Worm (Caenorhabditis elegans) whole organism, late embryonic: Measurements from ENCODE around the gene F56D6.11.

Experiments
- C38D4.7 ChIP-seq: fragments of 200-800 bp; sonication (Bioruptor generic); optimal IDR thresholded peaks from 2 replicates; lab custom pipeline; 2018; ENCODE audit warnings: mild to moderate bottlenecking, missing genetic modification characterization, moderate library complexity, missing compliant biosample characterization
- F13H6.1 ChIP-seq: sonication (generic microtip); optimal IDR thresholded peaks from 2 replicates; lab custom pipeline; 2016; ENCODE audit warnings: missing genetic modification characterization, missing compliant biosample characterization
- K09A11.1 ChIP-seq: sonication (generic microtip); optimal IDR thresholded peaks from 2 replicates; lab custom pipeline; 2017; ENCODE audit warnings: antibody characterized with exemption, mild to moderate bottlenecking, missing genetic modification characterization, missing compliant biosample characterization; ENCODE audit not compliant: insufficient read depth
- Y22D7AL.16 ChIP-seq: sonication (generic microtip); optimal IDR thresholded peaks from 2 replicates; lab custom pipeline; 2016; ENCODE audit warnings: missing genetic modification characterization, missing compliant biosample characterization
- ceh-14 ChIP-seq: sonication (generic microtip); optimal IDR thresholded peaks from 2 replicates; lab custom pipeline; 2016; ENCODE audit warnings: missing genotype, missing genetic modification characterization, missing compliant biosample characterization
- ceh-18 ChIP-seq: sonication (generic microtip); optimal IDR thresholded peaks from 2 replicates; lab custom pipeline; 2016; ENCODE audit warnings: missing genetic modification characterization, missing compliant biosample characterization
- ceh-19 ChIP-seq: fragments of 200-800 bp; sonication (Bioruptor generic); optimal IDR thresholded peaks from 2 replicates; lab custom pipeline; 2018; ENCODE audit warnings: mild to moderate bottlenecking, missing genetic modification characterization, missing compliant biosample characterization
- ceh-2 ChIP-seq: sonication (generic microtip); optimal IDR thresholded peaks from 2 replicates; lab custom pipeline; 2016; ENCODE audit warnings: missing genotype, missing genetic modification characterization, missing compliant biosample characterization
- ceh-22 ChIP-seq: sonication (generic microtip); optimal IDR thresholded peaks from 2 replicates; lab custom pipeline; 2017; ENCODE audit warnings: missing biosample characterization, missing genetic modification characterization
- ceh-24 ChIP-seq: sonication (generic microtip); optimal IDR thresholded peaks from 2 replicates; lab custom pipeline; 2016; ENCODE audit warnings: mild to moderate bottlenecking, missing genetic modification characterization, missing compliant biosample characterization
- ceh-30 ChIP-seq: fragments of 150-350 bp; optimal IDR thresholded peaks from 2 replicates; lab custom pipeline; 2014; ENCODE audit warnings: missing biosample characterization, missing genetic modification characterization
- ceh-6 ChIP-seq: fragments of 200-800 bp; sonication (Bioruptor generic); optimal IDR thresholded peaks from 2 replicates; lab custom pipeline; 2018; ENCODE audit warnings: mild to moderate bottlenecking, missing genetic modification characterization, missing compliant biosample characterization
- ceh-9 ChIP-seq: sonication (generic microtip); optimal IDR thresholded peaks from 2 replicates; lab custom pipeline; 2016; ENCODE audit warnings: mild to moderate bottlenecking, missing genetic modification characterization, inconsistent platforms, missing compliant biosample characterization
- che-1 ChIP-seq: sonication (generic microtip); optimal IDR thresholded peaks from 2 replicates; lab custom pipeline; 2016; ENCODE audit warnings: mild to moderate bottlenecking, missing genetic modification characterization, missing compliant biosample characterization
- dve-1 ChIP-seq: sonication (generic microtip); optimal IDR thresholded peaks from 2 replicates; lab custom pipeline; 2017; ENCODE audit warnings: antibody characterized with exemption, mild to moderate bottlenecking, missing genetic modification characterization, missing compliant biosample characterization
- elt-4 ChIP-seq: sonication (generic microtip); optimal IDR thresholded peaks from 2 replicates; lab custom pipeline; 2016; ENCODE audit warnings: missing genetic modification characterization, missing compliant biosample characterization
- ets-4 ChIP-seq: sonication (generic microtip); optimal IDR thresholded peaks from 2 replicates; lab custom pipeline; 2016; ENCODE audit warnings: missing genetic modification characterization, missing compliant biosample characterization
- fax-1 ChIP-seq: sonication (generic microtip); optimal IDR thresholded peaks from 2 replicates; lab custom pipeline; 2016; ENCODE audit warnings: missing genotype, missing genetic modification characterization, missing compliant biosample characterization
- fkh-10 ChIP-seq: fragments of 150-350 bp; optimal IDR thresholded peaks from 2 replicates; lab custom pipeline; 2014; ENCODE audit warnings: missing biosample characterization, missing genetic modification reagents, missing genetic modification characterization
- fkh-6 ChIP-seq: sonication (generic microtip); optimal IDR thresholded peaks from 2 replicates; lab custom pipeline; 2016; ENCODE audit warnings: missing genetic modification characterization, missing compliant biosample characterization
- hlh-13 ChIP-seq: fragments of 200-800 bp; sonication (Bioruptor generic); optimal IDR thresholded peaks from 2 replicates; lab custom pipeline; 2018; ENCODE audit warnings: mild to moderate bottlenecking, missing genetic modification characterization, missing compliant biosample characterization
- hlh-15 ChIP-seq: sonication (generic microtip); optimal IDR thresholded peaks from 2 replicates; lab custom pipeline; 2016; ENCODE audit warnings: missing genetic modification characterization, missing compliant biosample characterization
- hlh-30 ChIP-seq: sonication (generic microtip); optimal IDR thresholded peaks from 2 replicates; lab custom pipeline; 2017; ENCODE audit warnings: antibody characterized with exemption, missing genetic modification characterization, missing compliant biosample characterization; ENCODE audit not compliant: insufficient read depth
- lim-6 ChIP-seq: sonication (generic microtip); optimal IDR thresholded peaks from 2 replicates; lab custom pipeline; 2016; ENCODE audit warnings: missing genetic modification characterization, missing compliant biosample characterization
- mec-3 ChIP-seq: sonication (generic microtip); optimal IDR thresholded peaks from 2 replicates; lab custom pipeline; 2016; ENCODE audit warnings: borderline replicate concordance, missing genetic modification characterization, missing compliant biosample characterization
- odd-2 ChIP-seq: sonication (generic microtip); optimal IDR thresholded peaks from 2 replicates; lab custom pipeline; 2017; ENCODE audit warnings: antibody characterized with exemption, mild to moderate bottlenecking, missing genetic modification characterization, missing compliant biosample characterization
- pha-2 ChIP-seq: sonication (generic microtip); optimal IDR thresholded peaks from 2 replicates; lab custom pipeline; 2017; ENCODE audit warnings: mild to moderate bottlenecking, missing genetic modification characterization, missing compliant biosample characterization
- pqm-1 ChIP-seq: sonication (generic microtip); optimal IDR thresholded peaks from 2 replicates; lab custom pipeline; 2016; ENCODE audit warnings: missing genetic modification characterization, missing compliant biosample characterization
- pros-1 ChIP-seq: fragments of 150-350 bp; optimal IDR thresholded peaks from 2 replicates; lab custom pipeline; 2014; ENCODE audit warnings: missing biosample characterization, missing genetic modification reagents, missing genetic modification characterization
- ref-2 ChIP-seq: sonication (generic microtip); optimal IDR thresholded peaks from 2 replicates; lab custom pipeline; 2016; ENCODE audit warnings: missing genetic modification characterization, missing compliant biosample characterization
- sox-2 ChIP-seq: fragments of 200-800 bp; sonication (Bioruptor generic); IDR thresholded peaks from 2 replicates; pipeline ENCODE4 v1.3.6; 2022; ENCODE audit warnings: missing genetic modification reagents, missing genetic modification characterization, missing compliant biosample characterization
- sox-4 ChIP-seq: sonication (generic microtip); optimal IDR thresholded peaks from 2 replicates; lab custom pipeline; 2017; ENCODE audit warnings: mild to moderate bottlenecking, missing genetic modification characterization, inconsistent platforms, missing compliant biosample characterization
- syd-9 ChIP-seq: sonication (generic microtip); optimal IDR thresholded peaks from 2 replicates; lab custom pipeline; 2016; ENCODE audit warnings: mild to moderate bottlenecking, missing genetic modification characterization, moderate library complexity, missing compliant biosample characterization
- tbx-2 ChIP-seq: sonication (generic microtip); optimal IDR thresholded peaks from 2 replicates; lab custom pipeline; 2016; ENCODE audit warnings: missing genetic modification characterization, missing compliant biosample characterization
- tbx-7 ChIP-seq: sonication (generic microtip); optimal IDR thresholded peaks from 2 replicates; lab custom pipeline; 2016; ENCODE audit warnings: missing genotype, missing genetic modification characterization, missing compliant biosample characterization
- unc-42 ChIP-seq: sonication (generic microtip); optimal IDR thresholded peaks from 2 replicates; lab custom pipeline; 2016; ENCODE audit warnings: missing genotype, missing genetic modification characterization, missing compliant biosample characterization
- ztf-16 ChIP-seq: sonication (generic microtip); optimal IDR thresholded peaks from 2 replicates; lab custom pipeline; 2017; ENCODE audit warnings: missing genetic modification characterization, missing compliant biosample characterization

Gene F56D6.11

DNA sequence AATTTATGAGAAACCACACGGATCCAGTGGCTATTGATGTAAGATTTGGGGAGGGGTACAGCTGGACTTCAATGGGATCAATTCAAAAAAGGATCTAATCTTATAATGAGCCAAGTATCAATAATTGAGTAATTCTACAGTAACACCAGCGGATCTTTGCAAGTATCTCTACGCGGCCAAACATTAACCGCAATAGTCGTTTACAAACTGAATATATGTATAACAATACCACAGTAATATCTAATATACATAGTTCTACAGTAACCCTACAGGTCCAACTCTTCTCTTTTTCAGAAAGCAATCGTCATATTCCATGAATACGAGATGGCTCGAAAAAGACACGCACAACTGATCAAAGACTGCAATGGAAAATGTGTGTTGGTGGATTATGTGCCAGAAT lies 14.3 kb downstream of the F56D6.11 start, which contains the start of gene F56D6.9:
Gene F56D6.9, plus strand, starts transcription at position 301 of the 400 bp plus-strand sequence.
- TF ChIP-seq syd-9 (tag; lab: Kevin White, UChicago) (no peak), pha-2 (tag; lab: Kevin White, UChicago) (no peak), ceh-24 (tag; lab: Kevin White, UChicago) (no peak), elt-4 (tag; lab: Kevin White, UChicago) (no peak), ceh-14 (tag; lab: Kevin White, UChicago) (no peak), ref-2 (no peak), C38D4.7 (no peak), tbx-2 (tag; lab: Kevin White, UChicago) (no peak)

DNA sequence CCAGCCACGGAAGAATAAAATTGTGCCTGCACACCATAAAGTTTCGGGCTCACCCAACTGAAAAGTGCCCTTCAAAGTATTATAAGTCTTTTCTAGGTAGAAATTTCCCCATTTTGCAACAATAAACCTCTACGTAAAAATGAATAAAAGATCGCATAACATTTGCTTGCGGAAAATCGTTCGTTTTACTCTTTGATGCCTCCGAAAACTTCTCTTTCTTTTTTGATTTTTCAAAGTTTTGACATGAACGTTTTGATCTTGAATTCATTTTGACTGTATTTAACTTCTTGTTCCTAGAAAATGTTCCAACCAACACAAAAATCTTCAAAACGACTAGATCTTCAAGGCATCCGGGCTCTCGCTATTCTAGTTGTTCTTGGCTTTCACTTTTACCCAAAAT lies 17.3 kb downstream of the F56D6.11 start, which contains the start of gene oac-21:
Gene oac-21, plus strand, starts transcription at position 301 of the 400 bp plus-strand sequence.
- no peak for TF ChIP-seq ceh-14 (tag; lab: Kevin White, UChicago)
- TF ChIP-seq K09A11.1 (tag; lab: Kevin White, UChicago) = no peak
- TF ChIP-seq fax-1 (tag; lab: Kevin White, UChicago) = no peak
- no peak for TF ChIP-seq ceh-19 (GFP tag; lab: Kevin White, UChicago)
- no peak for TF ChIP-seq odd-2 (tag; lab: Kevin White, UChicago)
- no peak for TF ChIP-seq tbx-7 (tag; lab: Kevin White, UChicago)
- no peak for TF ChIP-seq ets-4 (tag; lab: Kevin White, UChicago)
- TF ChIP-seq hlh-15 (tag; lab: Kevin White, UChicago) = no peak
- no peak for TF ChIP-seq lim-6
- TF ChIP-seq hlh-30 (tag; lab: Kevin White, UChicago) = no peak
- no peak for TF ChIP-seq fkh-10 (GFP tag; lab: Kevin White, UChicago)
- no peak for TF ChIP-seq hlh-13 (GFP tag; lab: Kevin White, UChicago)
- TF ChIP-seq ceh-24 (tag; lab: Kevin White, UChicago) = no peak
- TF ChIP-seq fkh-6 (tag; lab: Kevin White, UChicago) = no peak
- no peak for TF ChIP-seq dve-1
- no peak for TF ChIP-seq mec-3 (tag; lab: Kevin White, UChicago)

ce11 chrIV:3885369-3885768 lies 20.9 kb downstream of the F56D6.11 start, which contains the start of gene oac-22:
Gene oac-22, plus strand, starts transcription at chrIV:3885669.
- no peak for TF ChIP-seq odd-2 (tag; lab: Kevin White, UChicago)
- TF ChIP-seq pqm-1 (tag; lab: Kevin White, UChicago) = no peak
- no peak for TF ChIP-seq tbx-2 (tag; lab: Kevin White, UChicago)
- TF ChIP-seq K09A11.1 (tag; lab: Kevin White, UChicago) = no peak
- no peak for TF ChIP-seq ceh-2 (tag; lab: Kevin White, UChicago)
- no peak for TF ChIP-seq F13H6.1 (tag; lab: Kevin White, UChicago)
- no peak for TF ChIP-seq ets-4 (tag; lab: Kevin White, UChicago)
- no peak for TF ChIP-seq sox-2 (GFP tag; lab: Robert Waterston, UW)
- no peak for TF ChIP-seq lim-6
- no peak for TF ChIP-seq ceh-19 (GFP tag; lab: Kevin White, UChicago)
- no peak for TF ChIP-seq fkh-6 (tag; lab: Kevin White, UChicago)
- no peak for TF ChIP-seq pros-1
- TF ChIP-seq ceh-30 (tag; lab: Kevin White, UChicago) = no peak
- TF ChIP-seq che-1 (tag; lab: Kevin White, UChicago) = no peak
- TF ChIP-seq ceh-6 = no peak
- no peak for TF ChIP-seq ztf-16 (tag; lab: Kevin White, UChicago)
- no peak for TF ChIP-seq Y22D7AL.16 (tag; lab: Kevin White, UChicago)

ce11 chrIV:3881119-3881518 lies 25.2 kb downstream of the F56D6.11 start, which contains the start of the genes F37C4.8 and oac-23:
Gene F37C4.8, minus strand, starts transcription at chrIV:3881219.
Gene oac-23, plus strand, starts transcription at chrIV:3881441.
- no peak for TF ChIP-seq ceh-18 (tag; lab: Kevin White, UChicago)
- TF ChIP-seq ceh-22 = no peak
- TF ChIP-seq sox-4 (tag; lab: Kevin White, UChicago) = no peak
- no peak for TF ChIP-seq unc-42
- TF ChIP-seq pros-1 = no peak
- TF ChIP-seq ceh-9 (tag; lab: Kevin White, UChicago) = no peak
- TF ChIP-seq mec-3 (tag; lab: Kevin White, UChicago) = no peak
